Worm (Caenorhabditis elegans) whole organism, mixed stage, embryonic: ENCODE measurements around the gene C14A6.7.
"Not testable (repeated sequence)": the region's sequence is repeated elsewhere in the genome, so short reads cannot be mapped to it uniquely, and the experiment has no call there.

Experiments
- M03D4.4 ChIP-seq: sonication (generic microtip); optimal IDR thresholded peaks from 2 replicates; lab custom pipeline; 2017; ENCODE audit warnings: mild to moderate bottlenecking, missing genetic modification characterization, missing compliant biosample characterization
- bed-3 ChIP-seq: fragments of 200-800 bp; sonication (Bioruptor generic); optimal IDR thresholded peaks from 3 replicates; lab custom pipeline; 2018; ENCODE audit warnings: mild to moderate bottlenecking, missing genetic modification characterization, moderate library complexity, missing compliant biosample characterization
- blmp-1 ChIP-seq: fragments of 150-350 bp; optimal IDR thresholded peaks from 2 replicates; lab custom pipeline; 2014; ENCODE audit warnings: missing biosample characterization, missing genetic modification characterization
- ceh-43 ChIP-seq: fragments of 200-800 bp; sonication (Bioruptor generic); optimal IDR thresholded peaks from 2 replicates; lab custom pipeline; 2018; ENCODE audit warnings: mild to moderate bottlenecking, missing genetic modification characterization, moderate library complexity, missing compliant biosample characterization
- ceh-83 ChIP-seq: fragments of 200-800 bp; sonication (Bioruptor generic); optimal IDR thresholded peaks from 2 replicates; lab custom pipeline; 2018; ENCODE audit warnings: mild to moderate bottlenecking, missing genetic modification characterization, missing compliant biosample characterization
- ces-1 ChIP-seq: fragments of 150-350 bp; optimal IDR thresholded peaks from 2 replicates; lab custom pipeline; 2014; ENCODE audit warnings: missing biosample characterization, missing genetic modification reagents, missing genetic modification characterization
- cnd-1 ChIP-seq: fragments of 200-800 bp; sonication (Bioruptor generic); optimal IDR thresholded peaks from 2 replicates; lab custom pipeline; 2018; ENCODE audit warnings: mild to moderate bottlenecking, missing genetic modification characterization, missing compliant biosample characterization
- drap-1 ChIP-seq: fragments of 200-800 bp; sonication (Bioruptor generic); optimal IDR thresholded peaks from 3 replicates; lab custom pipeline; 2018; ENCODE audit warnings: mild to moderate bottlenecking, missing genetic modification characterization, missing compliant biosample characterization
- elt-1 ChIP-seq: sonication (generic microtip); optimal IDR thresholded peaks from 2 replicates; lab custom pipeline; 2017; ENCODE audit warnings: missing genetic modification characterization, mild to moderate bottlenecking, missing compliant biosample characterization, antibody characterized with exemption, moderate library complexity, borderline replicate concordance; ENCODE audit not compliant: insufficient read depth
- elt-3 ChIP-seq: fragments of 150-350 bp; optimal IDR thresholded peaks from 2 replicates; lab custom pipeline; 2014; ENCODE audit warnings: missing biosample characterization, missing genetic modification characterization
- flh-1 ChIP-seq: fragments of 200-800 bp; sonication (Bioruptor generic); optimal IDR thresholded peaks from 2 replicates; lab custom pipeline; 2018; ENCODE audit warnings: mild to moderate bottlenecking, missing genetic modification characterization, moderate library complexity, missing compliant biosample characterization
- ham-2 ChIP-seq: fragments of 200-800 bp; sonication (Bioruptor generic); optimal IDR thresholded peaks from 2 replicates; lab custom pipeline; 2018; ENCODE audit warnings: mild to moderate bottlenecking, missing genetic modification characterization, missing compliant biosample characterization
- hlh-1 ChIP-seq: fragments of 150-350 bp; optimal IDR thresholded peaks from 2 replicates; lab custom pipeline; 2014; ENCODE audit warnings: missing biosample characterization, missing genetic modification reagents, missing genetic modification characterization
- lin-13 ChIP-seq: fragments of 150-350 bp; optimal IDR thresholded peaks from 2 replicates; lab custom pipeline; 2014; ENCODE audit warnings: missing biosample characterization, missing genetic modification characterization
- lin-32 ChIP-seq: fragments of 200-800 bp; sonication (Bioruptor generic); optimal IDR thresholded peaks from 2 replicates; lab custom pipeline; 2018; ENCODE audit warnings: mild to moderate bottlenecking, missing genetic modification characterization, missing compliant biosample characterization
- lsy-2 ChIP-seq: fragments of 150-350 bp; optimal IDR thresholded peaks from 2 replicates; lab custom pipeline; 2014; ENCODE audit warnings: missing biosample characterization, missing genetic modification characterization
- mab-5 ChIP-seq: fragments of 150-350 bp; optimal IDR thresholded peaks from 2 replicates; lab custom pipeline; 2014; ENCODE audit warnings: missing biosample characterization, missing genetic modification characterization
- mep-1 ChIP-seq: fragments of 150-350 bp; optimal IDR thresholded peaks from 2 replicates; lab custom pipeline; 2017; ENCODE audit warnings: missing biosample characterization, missing genetic modification reagents, missing genetic modification characterization, inconsistent platforms
- nhr-12 ChIP-seq: fragments of 150-350 bp; optimal IDR thresholded peaks from 2 replicates; lab custom pipeline; 2014; ENCODE audit warnings: missing biosample characterization, missing genetic modification characterization
- nhr-2 ChIP-seq: fragments of 150-350 bp; optimal IDR thresholded peaks from 2 replicates; lab custom pipeline; 2014; ENCODE audit warnings: missing biosample characterization, missing genetic modification characterization
- nhr-237 ChIP-seq: fragments of 150-350 bp; optimal IDR thresholded peaks from 2 replicates; lab custom pipeline; 2014; ENCODE audit warnings: missing biosample characterization, missing genetic modification characterization
- nhr-28 ChIP-seq: fragments of 150-350 bp; optimal IDR thresholded peaks from 2 replicates; lab custom pipeline; 2014; ENCODE audit warnings: missing biosample characterization, missing genetic modification characterization
- pha-4 ChIP-seq: fragments of 150-350 bp; optimal IDR thresholded peaks from 2 replicates; lab custom pipeline; 2018; ENCODE audit warnings: missing biosample characterization, missing genetic modification reagents, missing genetic modification characterization
- sem-2 ChIP-seq: fragments of 200-800 bp; sonication (Bioruptor generic); optimal IDR thresholded peaks from 2 replicates; lab custom pipeline; 2018; ENCODE audit warnings: mild to moderate bottlenecking, missing genetic modification characterization, missing compliant biosample characterization
- snpc-4 ChIP-seq: fragments of 150-350 bp; optimal IDR thresholded peaks from 2 replicates; lab custom pipeline; 2014; ENCODE audit warnings: missing biosample characterization, missing genetic modification characterization
- tbx-8 ChIP-seq: fragments of 200-800 bp; sonication (Bioruptor generic); optimal IDR thresholded peaks from 2 replicates; lab custom pipeline; 2018; ENCODE audit warnings: mild to moderate bottlenecking, missing genetic modification characterization, moderate library complexity, missing compliant biosample characterization
- unc-120 ChIP-seq: sonication (generic microtip); optimal IDR thresholded peaks from 2 replicates; lab custom pipeline; 2017; ENCODE audit warnings: missing genetic modification characterization, missing compliant biosample characterization; ENCODE audit not compliant: poor library complexity, severe bottlenecking
- unc-39 ChIP-seq: fragments of 150-350 bp; optimal IDR thresholded peaks from 2 replicates; lab custom pipeline; 2014; ENCODE audit warnings: missing biosample characterization, missing genetic modification characterization
- unc-62 ChIP-seq: fragments of 150-350 bp; optimal IDR thresholded peaks from 2 replicates; lab custom pipeline; 2014; ENCODE audit warnings: missing biosample characterization, missing genetic modification reagents, missing genetic modification characterization
- zip-8 ChIP-seq: fragments of 150-350 bp; optimal IDR thresholded peaks from 2 replicates; lab custom pipeline; 2014; ENCODE audit warnings: missing biosample characterization, missing genetic modification characterization
- ztf-11 ChIP-seq: fragments of 150-350 bp; optimal IDR thresholded peaks from 2 replicates; lab custom pipeline; 2014; ENCODE audit warnings: missing biosample characterization, missing genetic modification characterization

C14A6.7 gene

DNA sequence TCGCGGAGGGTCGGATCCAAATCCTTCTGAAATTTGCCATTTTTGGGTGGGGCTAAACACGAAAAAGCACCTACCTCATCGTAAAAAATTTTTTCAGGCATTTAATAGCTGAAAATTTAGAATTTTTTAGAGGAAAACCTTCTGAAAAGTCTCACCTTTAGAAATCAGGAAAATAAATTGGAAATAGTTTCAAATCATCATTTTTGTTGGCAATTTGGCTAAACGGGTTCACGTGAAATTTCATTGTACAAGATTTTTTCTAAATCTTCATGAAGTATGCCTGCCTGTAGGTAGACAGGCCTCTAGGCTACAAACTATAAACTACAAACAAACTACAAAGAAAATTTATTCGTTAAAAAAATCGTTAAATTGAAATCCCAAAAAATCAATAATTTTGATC is at the start of gene C14A6.7:
Gene C14A6.7, minus strand, starts transcription at position 101 of the 400 bp plus-strand sequence.
- no peak for TF ChIP-seq ces-1 (GFP tag; lab: Kevin White, UChicago)
- no peak for TF ChIP-seq nhr-237 (tag; lab: Kevin White, UChicago)
- no peak for TF ChIP-seq hlh-1 (tag; lab: Kevin White, UChicago)
- TF ChIP-seq pha-4 (tag; lab: Kevin White, UChicago), result no peak
- no peak for TF ChIP-seq cnd-1 (tag; lab: Kevin White, UChicago)
- TF ChIP-seq M03D4.4 (tag; lab: Kevin White, UChicago), result no peak
- TF ChIP-seq mab-5, result no peak
- no peak for TF ChIP-seq ham-2 (GFP tag; lab: Kevin White, UChicago)
- TF ChIP-seq nhr-28 (tag; lab: Kevin White, UChicago), result no peak
- TF ChIP-seq drap-1 (GFP tag; lab: Kevin White, UChicago), result no peak
- no peak for TF ChIP-seq ceh-83

ce11 chrV:18216784-18217183 is 48.6 kb upstream of the C14A6.7 start, which contains the start of gene F16H6.9:
TSS of gene F16H6.9 (plus strand) at chrV:18217084.
- TF ChIP-seq nhr-28 (tag; lab: Kevin White, UChicago); lin-32; elt-3 (tag; lab: Kevin White, UChicago): not testable (repeated sequence)
- TF ChIP-seq, all 35 proteins: peak for 0; not testable (repeated sequence) for 35

DNA sequence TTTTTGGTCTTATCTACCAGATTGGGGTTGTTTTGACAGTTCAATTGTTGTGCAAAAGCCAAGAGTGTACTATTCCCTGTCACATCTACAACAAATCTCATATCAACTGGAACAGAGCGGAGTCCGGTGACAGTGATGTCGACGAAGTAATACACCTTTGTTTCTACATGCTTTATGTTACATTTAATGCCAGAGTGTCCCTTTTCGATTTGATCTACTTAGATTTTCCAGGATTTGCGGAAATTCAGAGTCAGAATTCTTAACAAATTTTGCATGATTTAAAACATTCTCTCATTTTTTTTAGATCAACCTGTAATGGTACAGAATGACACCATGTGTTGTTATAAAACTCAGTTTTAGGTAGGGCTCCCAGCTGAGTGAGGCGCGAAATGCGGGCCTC is 48.0 kb upstream of the C14A6.7 start, which contains the start of gene F16H6.8:
Gene F16H6.8, minus strand, starts transcription at position 101 of the 400 bp plus-strand sequence.
- TF ChIP-seq mab-5; pha-4 (tag; lab: Kevin White, UChicago); ceh-43 (GFP tag; lab: Kevin White, UChicago): not testable (repeated sequence)
- TF ChIP-seq, all 35 proteins: peak for 0; not testable (repeated sequence) for 35

- no peak for TF ChIP-seq lin-13
- no peak for TF ChIP-seq ham-2 (GFP tag; lab: Kevin White, UChicago)
- TF ChIP-seq sem-2 (GFP tag; lab: Kevin White, UChicago), result no peak
- no peak for TF ChIP-seq ztf-11
- TF ChIP-seq nhr-28 (tag; lab: Kevin White, UChicago), result no peak
- TF ChIP-seq blmp-1 (tag; lab: Kevin White, UChicago), result no peak
- TF ChIP-seq lin-32, result no peak
- no peak for TF ChIP-seq flh-1 (GFP tag; lab: Kevin White, UChicago)
- TF ChIP-seq unc-62 (GFP tag; lab: Kevin White, UChicago), result no peak
- TF ChIP-seq nhr-2 (tag; lab: Kevin White, UChicago), result no peak
- no peak for TF ChIP-seq bed-3 (GFP tag; lab: Kevin White, UChicago)
- TF ChIP-seq ceh-43 (GFP tag; lab: Kevin White, UChicago), result no peak
- TF ChIP-seq unc-120, result no peak
- no peak for TF ChIP-seq lsy-2 (tag; lab: Kevin White, UChicago)
- no peak for TF ChIP-seq ceh-83
- TF ChIP-seq tbx-8 (GFP tag; lab: Kevin White, UChicago), result no peak
- TF ChIP-seq, all 35 proteins: peak for 0
These were observed 44.7 kb upstream of the C14A6.7 start for ce11 chrV:18212848-18213247.

DNA sequence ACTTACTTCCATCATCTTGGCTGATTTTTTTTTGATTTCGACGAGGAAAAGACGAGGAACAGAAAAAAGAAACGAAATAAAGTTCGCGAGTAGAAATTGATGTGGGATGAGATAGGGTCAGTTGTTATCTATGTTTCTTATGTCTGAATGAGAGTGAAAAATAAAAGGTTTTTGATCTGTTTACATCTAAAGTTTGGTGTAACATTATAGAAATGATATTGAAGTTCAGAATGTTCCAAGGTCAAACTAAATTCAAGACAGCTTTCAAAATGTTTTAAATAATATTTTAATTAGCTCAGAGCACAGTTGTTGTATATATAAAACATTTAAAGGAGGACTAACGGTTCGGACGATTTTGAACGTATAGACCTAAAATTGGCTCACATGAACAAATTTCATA is 40.9 kb upstream of the C14A6.7 start, which contains the start of gene F16H6.7:
Gene F16H6.7, minus strand, starts transcription at position 101 of the 400 bp plus-strand sequence.
- no peak for TF ChIP-seq mab-5
- no peak for TF ChIP-seq elt-1 (tag; lab: Kevin White, UChicago)
- TF ChIP-seq mep-1, result no peak
- no peak for TF ChIP-seq nhr-28 (tag; lab: Kevin White, UChicago)
- TF ChIP-seq lin-32, result no peak
- TF ChIP-seq snpc-4 (tag; lab: Kevin White, UChicago), result no peak
- TF ChIP-seq tbx-8 (GFP tag; lab: Kevin White, UChicago), result no peak
- no peak for TF ChIP-seq ceh-83
- TF ChIP-seq nhr-12, result no peak
- TF ChIP-seq lin-13, result no peak
- TF ChIP-seq hlh-1 (tag; lab: Kevin White, UChicago), result no peak
- no peak for TF ChIP-seq nhr-237 (tag; lab: Kevin White, UChicago)
- no peak for TF ChIP-seq unc-39

DNA sequence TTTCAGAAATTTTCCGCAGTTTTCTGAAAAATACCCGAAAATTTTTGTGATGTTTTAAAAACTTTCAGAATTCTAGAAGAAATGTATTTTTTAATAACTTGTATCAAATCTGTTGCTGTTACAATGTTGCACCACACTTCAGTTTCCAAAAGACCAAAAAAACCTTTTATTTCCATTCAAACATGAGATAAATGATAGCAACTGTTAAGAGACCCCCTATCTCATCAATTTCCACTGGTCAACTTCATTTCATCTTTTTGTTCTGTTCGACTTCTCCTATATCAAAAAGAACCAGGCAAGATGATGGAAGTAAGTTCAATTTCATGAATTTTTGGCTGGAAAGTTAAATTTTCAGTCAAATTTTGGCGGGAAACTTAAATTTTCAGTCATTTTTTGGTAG is 30.3 kb upstream of the C14A6.7 start, which contains the start of gene F16H6.4:
Gene F16H6.4, plus strand, starts transcription at position 301 of the 400 bp plus-strand sequence.
- no peak for TF ChIP-seq blmp-1 (tag; lab: Kevin White, UChicago)
- no peak for TF ChIP-seq ham-2 (GFP tag; lab: Kevin White, UChicago)
- TF ChIP-seq snpc-4 (tag; lab: Kevin White, UChicago), result no peak
- TF ChIP-seq pha-4 (tag; lab: Kevin White, UChicago), result no peak
- TF ChIP-seq mep-1, result no peak
- no peak for TF ChIP-seq tbx-8 (GFP tag; lab: Kevin White, UChicago)
- TF ChIP-seq ceh-43 (GFP tag; lab: Kevin White, UChicago), result no peak
- no peak for TF ChIP-seq ceh-83
- TF ChIP-seq zip-8 (tag; lab: Kevin White, UChicago), result no peak
- TF ChIP-seq, all 35 proteins: peak for 0
